Worm (Caenorhabditis elegans) whole organism, L2 larva: Measurements from ENCODE around the gene C50F4.4.

ENCODE experiments used
- mdl-1 ChIP-seq, 2 experiments: fragments of 150-350 bp in 1 of 2; sonication (generic microtip) in 1 of 2; optimal IDR thresholded peaks; 2 replicates each; lab custom pipeline; 2017; ENCODE audit warnings: missing biosample characterization in 2 of 2, missing genetic modification characterization in 2 of 2
- zag-1 ChIP-seq: fragments of 150-350 bp; optimal IDR thresholded peaks from 2 replicates; lab custom pipeline; 2014; ENCODE audit warnings: missing biosample characterization, missing genetic modification characterization

ce11 chrV:9521697-9522096 lies 14.9 kb upstream of the C50F4.4 start:
- no peak for TF ChIP-seq zag-1 (tag; lab: Kevin White, UChicago)
- no peak for TF ChIP-seq mdl-1 (tag; optimal IDR thresholded peaks at IDR 0.05; lab: Kevin White, UChicago)
